Worm (Caenorhabditis elegans): ENCODE data around the gene T03D8.6.

The T03D8.6 gene

ce11 chrV:20785050-20785847, 34.9 kb downstream of the T03D8.6 start:
- TF ChIP-seq unc-62 (GFP tag; optimal IDR thresholded peaks at IDR 0.05), result no peak

- no peak for TF ChIP-seq unc-62 (GFP tag; optimal IDR thresholded peaks at IDR 0.05)
Measured at ce11 chrV:20783642-20784041, 36.5 kb downstream of the T03D8.6 start.

DNA sequence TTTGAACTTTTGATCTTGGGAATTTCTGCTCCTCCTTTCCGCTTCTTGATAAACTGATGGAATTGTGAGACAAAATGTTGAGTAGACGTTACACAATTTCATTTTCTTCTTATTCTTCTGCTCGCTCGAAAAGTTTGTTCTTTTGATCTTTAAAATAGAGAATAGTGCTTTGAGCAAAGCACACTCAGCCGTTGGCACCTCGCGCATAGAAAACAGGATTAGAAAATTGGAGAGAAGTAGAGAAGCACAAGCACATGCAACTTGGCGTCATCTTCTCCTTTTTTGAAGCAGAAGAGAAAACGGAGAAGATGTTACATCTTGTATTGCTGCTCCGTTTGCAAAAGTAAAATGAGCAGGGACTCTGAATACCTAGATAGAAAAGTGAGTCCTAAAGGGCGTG, 37.9 kb downstream of the T03D8.6 start:
- TF ChIP-seq unc-62 (GFP tag; optimal IDR thresholded peaks at IDR 0.05), result no peak

- no peak for TF ChIP-seq unc-62 (GFP tag; optimal IDR thresholded peaks at IDR 0.05)
Measured at ce11 chrV:20781346-20781952, 38.7 kb downstream of the T03D8.6 start.

DNA sequence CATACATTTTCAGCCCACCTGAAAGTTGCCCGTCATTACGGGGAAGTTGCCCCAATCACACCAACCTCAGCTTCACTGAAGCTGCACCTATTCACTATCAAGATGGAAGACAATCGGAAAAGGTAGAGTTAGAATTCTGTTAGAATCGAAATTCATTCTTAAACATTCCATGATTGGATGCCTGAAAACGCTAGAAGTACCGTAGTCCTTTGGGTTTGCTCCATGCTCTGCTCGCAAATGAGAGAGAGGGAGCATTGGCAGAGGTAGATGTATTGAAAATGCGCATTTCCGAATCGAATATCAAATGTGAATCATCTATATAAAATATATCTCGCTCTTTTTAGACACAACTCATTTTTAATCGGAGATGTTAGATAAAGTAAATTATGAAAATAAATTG, 39.7 kb downstream of the T03D8.6 start, which contains the start of gene hif-1:
TSS of gene hif-1 (plus strand) at position 8 of the 400 bp plus-strand sequence.
- TF ChIP-seq unc-62 (GFP tag; optimal IDR thresholded peaks at IDR 0.05), result no peak

DNA sequence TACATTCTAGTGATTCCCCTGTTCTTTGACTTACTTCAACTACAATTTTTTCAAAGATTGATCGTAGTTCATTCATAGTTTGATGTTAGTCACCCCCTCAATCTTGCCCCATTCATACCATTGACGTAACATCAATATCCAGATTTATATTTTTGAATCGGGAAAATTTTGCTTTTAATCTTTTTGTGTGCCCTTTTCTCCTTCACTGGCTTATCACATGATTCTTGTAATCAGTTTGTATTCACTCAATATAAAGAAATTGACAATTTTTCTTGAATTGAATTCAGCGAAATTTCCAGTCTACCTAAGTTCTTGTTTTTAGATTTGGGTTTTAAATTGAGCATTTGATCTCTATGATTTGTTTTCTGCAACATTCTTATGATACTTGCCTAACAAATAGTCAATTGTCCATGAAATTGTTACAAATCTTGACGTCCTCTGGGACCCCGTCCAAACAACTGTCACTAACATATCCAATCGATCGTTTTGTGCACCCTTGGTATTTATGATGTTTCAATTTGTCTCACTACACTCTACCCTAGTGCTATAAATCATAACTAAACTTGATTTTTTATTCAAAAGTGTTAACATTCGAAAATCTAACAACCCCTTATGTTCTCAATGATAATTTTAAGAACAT, 40.3 kb downstream of the T03D8.6 start:
- no peak for TF ChIP-seq unc-62 (GFP tag; optimal IDR thresholded peaks at IDR 0.05)

DNA sequence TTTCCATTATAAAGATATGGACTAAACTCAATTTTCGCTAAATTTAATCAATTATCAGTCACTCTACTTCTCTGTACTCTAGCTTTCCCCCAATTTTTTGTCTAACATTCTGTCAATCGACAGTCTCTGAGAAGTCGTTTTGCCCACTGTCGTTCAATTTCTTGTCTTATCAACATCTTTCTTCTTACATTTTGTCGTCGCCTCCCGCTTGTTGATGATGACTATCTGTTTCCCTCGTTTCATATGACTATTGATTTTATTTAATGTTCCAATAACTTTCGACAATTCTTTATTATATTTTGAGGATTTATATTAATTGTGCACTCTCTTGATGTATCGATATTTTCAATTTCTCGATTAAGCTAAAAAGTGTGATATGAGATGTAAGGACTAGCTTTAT, 41.2 kb downstream of the T03D8.6 start:
- no peak for TF ChIP-seq unc-62 (GFP tag; optimal IDR thresholded peaks at IDR 0.05)

DNA sequence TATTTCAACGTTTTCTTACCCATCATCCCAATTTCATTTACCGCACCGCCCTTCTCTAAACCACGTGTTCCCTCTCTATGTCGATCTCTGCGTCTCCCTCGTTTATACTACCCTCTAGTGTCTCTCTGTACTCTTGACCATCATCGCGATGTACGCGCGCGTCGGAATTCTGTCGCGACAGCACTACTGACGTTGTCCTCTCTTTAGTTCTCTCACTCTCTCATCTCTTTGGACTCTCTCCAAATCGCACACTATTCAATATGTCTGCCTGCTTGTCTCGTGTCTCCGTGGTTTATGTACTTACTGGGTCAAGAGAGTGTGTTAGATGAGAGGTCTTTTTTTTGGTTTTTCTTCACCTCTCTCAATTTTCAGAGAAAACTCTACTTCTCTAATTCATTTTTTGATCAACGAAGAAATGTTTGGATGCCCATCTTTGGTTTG, 41.9 kb downstream of the T03D8.6 start:
- no peak for TF ChIP-seq unc-62 (GFP tag; optimal IDR thresholded peaks at IDR 0.05)

DNA sequence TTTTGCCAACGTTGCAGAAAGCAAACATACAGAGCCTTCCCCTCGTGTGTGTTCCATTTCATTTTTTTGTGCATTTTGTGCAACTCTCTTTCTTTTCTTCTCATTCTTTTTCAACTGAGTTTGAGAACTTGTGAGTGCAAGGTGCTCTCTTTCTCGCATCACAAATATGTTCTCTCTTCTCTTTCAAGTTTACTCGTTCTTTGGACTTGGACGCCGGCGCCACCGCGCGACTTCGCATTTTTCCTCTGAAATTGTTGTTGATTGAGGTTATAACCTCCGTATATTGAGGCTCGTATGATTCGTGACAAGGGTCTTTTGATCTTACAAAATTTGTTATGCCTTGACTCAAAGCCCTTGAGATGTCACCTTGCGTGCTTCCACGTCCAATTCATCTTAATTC, 43.4 kb downstream of the T03D8.6 start:
- no peak for TF ChIP-seq unc-62 (GFP tag; optimal IDR thresholded peaks at IDR 0.05)

DNA sequence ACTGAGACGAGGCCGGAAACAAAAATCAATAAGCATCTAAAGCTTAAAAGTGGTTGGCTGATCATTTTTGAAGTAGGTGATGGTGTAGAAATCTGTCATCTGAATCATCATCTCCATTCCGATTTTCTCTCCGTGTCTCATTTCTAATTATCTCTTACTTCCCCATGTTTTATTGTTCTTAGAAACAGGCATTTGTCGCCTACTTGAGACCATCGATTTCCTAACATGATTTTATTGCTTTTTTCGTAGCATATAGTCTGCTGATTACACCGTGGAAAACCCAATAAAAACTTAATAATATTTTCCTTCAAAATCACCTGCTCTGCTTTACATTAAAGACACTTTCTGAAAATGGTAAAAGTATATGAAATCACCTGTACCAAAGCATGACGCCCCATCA, 44.9 kb downstream of the T03D8.6 start, which contains the start of gene F38A6.4:
TSS of gene F38A6.4 (minus strand) at position 101 of the 400 bp plus-strand sequence.
- TF ChIP-seq unc-62 (GFP tag; optimal IDR thresholded peaks at IDR 0.05), result no peak

DNA sequence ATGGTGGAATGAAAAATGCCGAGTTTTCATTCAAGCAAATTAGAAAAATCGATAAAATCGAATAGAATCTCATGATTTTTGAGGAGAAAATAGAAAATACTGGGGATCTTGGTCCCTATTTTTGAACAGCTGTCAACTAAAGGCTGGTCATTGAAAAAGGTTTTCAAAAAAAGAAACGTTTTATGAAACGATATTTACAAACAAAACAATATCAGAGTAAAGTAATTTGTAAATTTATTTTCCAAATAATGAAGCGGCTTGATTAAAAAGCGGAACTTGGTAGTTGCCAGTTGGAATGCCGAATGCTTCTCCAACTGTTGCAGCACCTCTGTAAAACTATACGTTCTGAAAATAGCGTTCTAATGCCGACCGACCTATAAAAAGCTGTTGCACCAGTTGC, 46.5 kb downstream of the T03D8.6 start, which contains the start of gene F38A6.5:
TSS of gene F38A6.5 (minus strand) at position 101 of the 400 bp plus-strand sequence.
- TF ChIP-seq unc-62 (GFP tag; optimal IDR thresholded peaks at IDR 0.05), result no peak

- TF ChIP-seq unc-62 (GFP tag; optimal IDR thresholded peaks at IDR 0.05), result no peak
Measured at ce11 chrV:20771702-20772101, 48.4 kb downstream of the T03D8.6 start.

DNA sequence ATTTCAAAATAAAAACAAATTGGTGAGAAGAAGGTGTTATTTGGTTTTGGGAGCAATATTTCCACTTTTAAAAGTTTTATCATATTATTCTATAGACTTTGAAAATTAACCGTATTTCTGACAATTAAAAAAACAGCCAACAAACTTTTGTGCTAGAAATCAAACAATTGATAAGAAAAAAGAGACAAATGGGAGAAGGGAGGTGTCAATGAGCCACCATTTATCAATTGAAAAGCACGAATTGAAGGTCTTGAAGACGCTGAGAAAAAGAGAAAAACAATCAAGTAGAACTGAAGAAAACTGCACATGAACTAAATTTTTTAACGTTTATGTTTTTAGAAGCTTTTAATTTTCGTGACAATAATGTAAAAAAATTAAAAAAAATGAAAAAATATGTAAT, 49.3 kb downstream of the T03D8.6 start:
- no peak for TF ChIP-seq unc-62 (GFP tag; optimal IDR thresholded peaks at IDR 0.05)

DNA sequence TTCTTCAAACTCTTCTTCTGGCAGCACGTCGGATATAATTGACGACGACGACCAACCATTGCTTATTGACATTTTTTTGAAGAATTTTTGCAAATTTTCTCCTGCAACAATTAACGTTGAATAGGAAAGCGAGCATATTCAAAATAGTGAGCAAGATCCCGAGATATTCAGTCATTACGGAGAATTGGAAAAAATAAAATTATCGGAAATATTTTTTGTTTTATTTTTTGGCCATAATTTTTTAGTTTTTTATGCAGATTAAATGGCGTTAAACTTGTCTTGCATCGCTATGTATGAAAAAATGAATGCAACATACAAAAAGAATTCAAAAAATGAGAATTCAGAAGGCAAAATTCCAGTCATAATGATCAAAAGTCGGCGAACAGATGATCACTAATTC, 50.1 kb downstream of the T03D8.6 start, which contains the start of gene elp-1:
TSS of gene elp-1 (minus strand) at position 101 of the 400 bp plus-strand sequence.
- no peak for TF ChIP-seq unc-62 (GFP tag; optimal IDR thresholded peaks at IDR 0.05)

Data from whole organism, dauer.